Worm (Caenorhabditis elegans) whole organism, late embryonic: ENCODE results near the gene C25H3.1.

Source experiments
- C08G9.2 ChIP-seq: sonication (generic microtip); optimal IDR thresholded peaks from 2 replicates; lab custom pipeline; 2016; ENCODE audit warnings: mild to moderate bottlenecking, missing genetic modification characterization, moderate library complexity, missing compliant biosample characterization
- C38D4.7 ChIP-seq: fragments of 200-800 bp; sonication (Bioruptor generic); optimal IDR thresholded peaks from 2 replicates; lab custom pipeline; 2018; ENCODE audit warnings: mild to moderate bottlenecking, missing genetic modification characterization, moderate library complexity, missing compliant biosample characterization
- F13H6.1 ChIP-seq: sonication (generic microtip); optimal IDR thresholded peaks from 2 replicates; lab custom pipeline; 2016; ENCODE audit warnings: missing genetic modification characterization, missing compliant biosample characterization
- T23F11.4 ChIP-seq: fragments of 200-800 bp; sonication (Bioruptor generic); optimal IDR thresholded peaks from 2 replicates; lab custom pipeline; 2018; ENCODE audit warnings: mild to moderate bottlenecking, missing genetic modification characterization, missing compliant biosample characterization
- ama-1 ChIP-seq: fragments of 150-350 bp; optimal IDR thresholded peaks from 2 replicates; lab custom pipeline; 2014
- ceh-14 ChIP-seq: sonication (generic microtip); optimal IDR thresholded peaks from 2 replicates; lab custom pipeline; 2016; ENCODE audit warnings: missing genotype, missing genetic modification characterization, missing compliant biosample characterization
- ceh-18 ChIP-seq: sonication (generic microtip); optimal IDR thresholded peaks from 2 replicates; lab custom pipeline; 2016; ENCODE audit warnings: missing genetic modification characterization, missing compliant biosample characterization
- ceh-19 ChIP-seq: fragments of 200-800 bp; sonication (Bioruptor generic); optimal IDR thresholded peaks from 2 replicates; lab custom pipeline; 2018; ENCODE audit warnings: mild to moderate bottlenecking, missing genetic modification characterization, missing compliant biosample characterization
- ceh-22 ChIP-seq: sonication (generic microtip); optimal IDR thresholded peaks from 2 replicates; lab custom pipeline; 2017; ENCODE audit warnings: missing biosample characterization, missing genetic modification characterization
- ceh-24 ChIP-seq: sonication (generic microtip); optimal IDR thresholded peaks from 2 replicates; lab custom pipeline; 2016; ENCODE audit warnings: mild to moderate bottlenecking, missing genetic modification characterization, missing compliant biosample characterization
- ceh-30 ChIP-seq: fragments of 150-350 bp; optimal IDR thresholded peaks from 2 replicates; lab custom pipeline; 2014; ENCODE audit warnings: missing biosample characterization, missing genetic modification characterization
- ceh-31 ChIP-seq: sonication (generic microtip); optimal IDR thresholded peaks from 2 replicates; lab custom pipeline; 2016; ENCODE audit warnings: missing genetic modification characterization, missing compliant biosample characterization
- ceh-45 ChIP-seq: fragments of 200-800 bp; sonication (Bioruptor generic); IDR thresholded peaks from 2 replicates; pipeline ENCODE4 v1.3.6; 2022; ENCODE audit warnings: missing genetic modification reagents, missing genetic modification characterization, missing compliant biosample characterization
- ceh-48 ChIP-seq: sonication (generic microtip); optimal IDR thresholded peaks from 2 replicates; lab custom pipeline; 2016; ENCODE audit warnings: missing genetic modification characterization, inconsistent platforms, missing compliant biosample characterization
- ceh-6 ChIP-seq: fragments of 200-800 bp; sonication (Bioruptor generic); optimal IDR thresholded peaks from 2 replicates; lab custom pipeline; 2018; ENCODE audit warnings: mild to moderate bottlenecking, missing genetic modification characterization, missing compliant biosample characterization
- che-1 ChIP-seq: sonication (generic microtip); optimal IDR thresholded peaks from 2 replicates; lab custom pipeline; 2016; ENCODE audit warnings: mild to moderate bottlenecking, missing genetic modification characterization, missing compliant biosample characterization
- dmd-4 ChIP-seq: sonication (generic microtip); optimal IDR thresholded peaks from 2 replicates; lab custom pipeline; 2016; ENCODE audit warnings: borderline replicate concordance, missing genetic modification characterization, missing compliant biosample characterization
- elt-2 ChIP-seq: sonication (generic microtip); optimal IDR thresholded peaks from 2 replicates; lab custom pipeline; 2016; ENCODE audit warnings: missing genetic modification reagents, missing genetic modification characterization, missing compliant biosample characterization
- ets-4 ChIP-seq: sonication (generic microtip); optimal IDR thresholded peaks from 2 replicates; lab custom pipeline; 2016; ENCODE audit warnings: missing genetic modification characterization, missing compliant biosample characterization
- fax-1 ChIP-seq: sonication (generic microtip); optimal IDR thresholded peaks from 2 replicates; lab custom pipeline; 2016; ENCODE audit warnings: missing genotype, missing genetic modification characterization, missing compliant biosample characterization
- gmeb-2 ChIP-seq: sonication (generic microtip); optimal IDR thresholded peaks from 2 replicates; lab custom pipeline; 2016; ENCODE audit warnings: missing genetic modification characterization, inconsistent platforms, missing compliant biosample characterization
- hlh-15 ChIP-seq: sonication (generic microtip); optimal IDR thresholded peaks from 2 replicates; lab custom pipeline; 2016; ENCODE audit warnings: missing genetic modification characterization, missing compliant biosample characterization
- hlh-30 ChIP-seq: sonication (generic microtip); optimal IDR thresholded peaks from 2 replicates; lab custom pipeline; 2017; ENCODE audit warnings: antibody characterized with exemption, missing genetic modification characterization, missing compliant biosample characterization; ENCODE audit not compliant: insufficient read depth
- lim-6 ChIP-seq: sonication (generic microtip); optimal IDR thresholded peaks from 2 replicates; lab custom pipeline; 2016; ENCODE audit warnings: missing genetic modification characterization, missing compliant biosample characterization
- lin-11 ChIP-seq: fragments of 200-800 bp; sonication (Bioruptor generic); optimal IDR thresholded peaks from 2 replicates; lab custom pipeline; 2018; ENCODE audit warnings: mild to moderate bottlenecking, missing genetic modification characterization, missing compliant biosample characterization
- mec-3 ChIP-seq: sonication (generic microtip); optimal IDR thresholded peaks from 2 replicates; lab custom pipeline; 2016; ENCODE audit warnings: borderline replicate concordance, missing genetic modification characterization, missing compliant biosample characterization
- nfya-1 ChIP-seq: sonication (generic microtip); optimal IDR thresholded peaks from 2 replicates; lab custom pipeline; 2017; ENCODE audit warnings: missing genetic modification characterization, mild to moderate bottlenecking, missing compliant biosample characterization, antibody characterized with exemption, moderate library complexity
- nhr-232 ChIP-seq: sonication (generic microtip); optimal IDR thresholded peaks from 2 replicates; lab custom pipeline; 2016; ENCODE audit warnings: missing genetic modification characterization, missing compliant biosample characterization
- npax-4 ChIP-seq: sonication (generic microtip); optimal IDR thresholded peaks from 2 replicates; lab custom pipeline; 2016; ENCODE audit warnings: missing genetic modification characterization, missing compliant biosample characterization
- pat-9 ChIP-seq: fragments of 200-800 bp; sonication (Bioruptor generic); optimal IDR thresholded peaks from 2 replicates; lab custom pipeline; 2018; ENCODE audit warnings: mild to moderate bottlenecking, missing genetic modification characterization, moderate library complexity, missing compliant biosample characterization
- pax-1 ChIP-seq: fragments of 150-350 bp; optimal IDR thresholded peaks from 2 replicates; lab custom pipeline; 2014; ENCODE audit warnings: missing biosample characterization, missing genetic modification characterization
- pha-2 ChIP-seq: sonication (generic microtip); optimal IDR thresholded peaks from 2 replicates; lab custom pipeline; 2017; ENCODE audit warnings: mild to moderate bottlenecking, missing genetic modification characterization, missing compliant biosample characterization
- pha-4 ChIP-seq: fragments of 150-350 bp; optimal IDR thresholded peaks from 2 replicates; lab custom pipeline; 2018; ENCODE audit warnings: missing biosample characterization, missing genetic modification reagents, missing genetic modification characterization
- pqm-1 ChIP-seq: sonication (generic microtip); optimal IDR thresholded peaks from 2 replicates; lab custom pipeline; 2016; ENCODE audit warnings: missing genetic modification characterization, missing compliant biosample characterization
- pros-1 ChIP-seq: fragments of 150-350 bp; optimal IDR thresholded peaks from 2 replicates; lab custom pipeline; 2014; ENCODE audit warnings: missing biosample characterization, missing genetic modification reagents, missing genetic modification characterization
- ref-2 ChIP-seq: sonication (generic microtip); optimal IDR thresholded peaks from 2 replicates; lab custom pipeline; 2016; ENCODE audit warnings: missing genetic modification characterization, missing compliant biosample characterization
- rnt-1 ChIP-seq: sonication (generic microtip); optimal IDR thresholded peaks from 2 replicates; lab custom pipeline; 2016; ENCODE audit warnings: missing genetic modification characterization, missing compliant biosample characterization
- sox-2 ChIP-seq: fragments of 200-800 bp; sonication (Bioruptor generic); IDR thresholded peaks from 2 replicates; pipeline ENCODE4 v1.3.6; 2022; ENCODE audit warnings: missing genetic modification reagents, missing genetic modification characterization, missing compliant biosample characterization
- syd-9 ChIP-seq: sonication (generic microtip); optimal IDR thresholded peaks from 2 replicates; lab custom pipeline; 2016; ENCODE audit warnings: mild to moderate bottlenecking, missing genetic modification characterization, moderate library complexity, missing compliant biosample characterization
- tbx-2 ChIP-seq: sonication (generic microtip); optimal IDR thresholded peaks from 2 replicates; lab custom pipeline; 2016; ENCODE audit warnings: missing genetic modification characterization, missing compliant biosample characterization
- unc-42 ChIP-seq: sonication (generic microtip); optimal IDR thresholded peaks from 2 replicates; lab custom pipeline; 2016; ENCODE audit warnings: missing genotype, missing genetic modification characterization, missing compliant biosample characterization
- zip-5 ChIP-seq: sonication (generic microtip); optimal IDR thresholded peaks from 2 replicates; lab custom pipeline; 2016; ENCODE audit warnings: missing genetic modification characterization, missing compliant biosample characterization

C25H3.1 gene

DNA sequence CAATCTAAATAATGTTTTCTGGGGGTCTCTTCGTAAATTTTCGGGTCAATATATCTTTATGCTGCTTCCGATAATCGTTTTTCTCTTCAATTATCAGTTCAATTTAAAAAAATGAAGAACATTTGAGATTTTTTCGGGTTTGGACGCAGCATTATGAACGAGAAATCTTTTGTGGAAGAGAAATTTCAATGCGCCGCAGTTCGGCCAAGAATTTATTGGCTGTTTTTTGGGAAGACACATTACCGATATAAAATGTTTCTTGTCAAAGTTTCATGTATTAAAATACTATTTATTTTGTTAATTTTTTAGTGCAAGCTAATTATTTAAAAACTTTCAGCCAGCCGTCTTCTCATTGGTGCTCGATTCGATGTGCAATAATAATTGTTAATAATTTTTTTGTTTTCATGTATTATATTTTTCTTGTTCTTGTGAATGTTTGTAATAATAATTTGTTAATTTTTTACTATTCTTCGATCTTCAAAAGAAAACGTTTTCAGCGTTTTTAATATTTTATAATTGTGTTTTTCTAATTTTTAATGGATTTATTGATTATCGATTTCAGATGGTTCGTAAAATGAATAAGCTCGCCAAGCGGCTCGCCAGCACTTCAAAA lies 17.0 kb downstream of the C25H3.1 start, which contains the start of the genes C18A3.10 and C18A3.3:
TSS of gene C18A3.10 (minus strand) at position 101 of the 613 bp plus-strand sequence.
TSS of gene C18A3.3 (plus strand) at position 563 of the 613 bp plus-strand sequence.
- no peak for TF ChIP-seq dmd-4 (tag; lab: Kevin White, UChicago)
- no peak for TF ChIP-seq fax-1 (tag; lab: Kevin White, UChicago)
- TF ChIP-seq ceh-14 (tag; lab: Kevin White, UChicago) = no peak
- TF ChIP-seq C08G9.2 = no peak
- no peak for TF ChIP-seq tbx-2 (tag; lab: Kevin White, UChicago)
- TF ChIP-seq pqm-1 = no peak
- TF ChIP-seq F13H6.1 (tag; lab: Kevin White, UChicago) = no peak
- no peak for TF ChIP-seq rnt-1 (tag; lab: Kevin White, UChicago)
- no peak for TF ChIP-seq ama-1 (lab: Kevin White, UChicago)
- no peak for TF ChIP-seq ceh-45 (GFP tag; lab: Robert Waterston, UW)
- TF ChIP-seq sox-2 = no peak
- no peak for TF ChIP-seq ceh-30 (tag; lab: Kevin White, UChicago)

DNA sequence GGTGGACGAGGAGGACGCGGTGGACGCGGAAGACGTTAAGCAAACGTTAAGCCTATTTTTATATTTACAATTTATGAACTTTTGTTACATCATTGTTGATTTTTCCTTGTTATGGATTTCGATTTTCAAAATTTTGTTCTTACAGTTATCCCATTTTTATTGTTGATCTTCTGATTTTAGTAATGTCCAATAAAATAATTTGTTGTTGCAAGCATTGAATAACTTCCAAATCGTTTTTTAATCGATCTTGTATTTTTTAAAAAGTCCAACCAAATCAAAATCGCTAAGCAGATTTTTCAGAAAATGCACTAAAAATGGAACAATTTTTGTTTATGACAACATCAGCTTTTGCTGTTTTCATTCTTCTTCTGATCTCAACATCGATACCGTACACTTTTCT lies 19.0 kb downstream of the C25H3.1 start, which contains the start of gene zipt-3:
TSS of gene zipt-3 (plus strand) at position 301 of the 400 bp plus-strand sequence.
- TF ChIP-seq F13H6.1 (tag; lab: Kevin White, UChicago) (no peak), ets-4 (no peak), gmeb-2 (tag; lab: Kevin White, UChicago) (no peak), syd-9 (tag; lab: Kevin White, UChicago) (no peak), ceh-6 (no peak), nhr-232 (no peak), pha-2 (tag; lab: Kevin White, UChicago) (no peak), ceh-31 (tag; lab: Kevin White, UChicago) (no peak)

DNA sequence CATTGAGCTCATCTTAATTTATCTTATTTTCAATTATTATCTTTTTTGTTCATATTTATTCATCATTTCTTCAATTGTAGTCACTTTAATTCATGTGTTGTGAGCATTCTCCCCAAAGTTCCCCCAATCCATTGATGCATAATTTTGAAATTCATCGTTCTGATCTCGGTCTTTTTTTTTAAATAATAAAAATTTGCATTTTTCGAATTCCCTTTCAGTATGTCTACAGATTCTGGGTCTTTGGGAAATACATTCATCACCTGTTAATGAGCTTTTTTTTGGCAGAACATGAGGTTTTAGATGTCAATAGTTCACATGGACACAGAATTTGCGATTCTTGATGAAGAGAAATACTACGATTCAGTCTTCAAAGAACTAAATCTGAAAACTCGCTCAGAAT lies 21.0 kb downstream of the C25H3.1 start, which contains the start of gene damt-1:
TSS of gene damt-1 (plus strand) at position 301 of the 400 bp plus-strand sequence.
- TF ChIP-seq ceh-19 (GFP tag; lab: Kevin White, UChicago) (no peak), lim-6 (tag; lab: Kevin White, UChicago) (no peak), rnt-1 (tag; lab: Kevin White, UChicago) (no peak), hlh-30 (tag; lab: Kevin White, UChicago) (no peak), nfya-1 (tag; lab: Kevin White, UChicago) (no peak), hlh-15 (tag; lab: Kevin White, UChicago) (no peak), ceh-48 (tag; lab: Kevin White, UChicago) (no peak), T23F11.4 (GFP tag; lab: Kevin White, UChicago) (no peak), pqm-1 (no peak), lin-11 (no peak), ceh-18 (no peak), elt-2 (tag; lab: Kevin White, UChicago) (no peak), pat-9 (no peak), che-1 (tag; lab: Kevin White, UChicago) (no peak), ref-2 (tag; lab: Kevin White, UChicago) (no peak), ceh-45 (GFP tag; lab: Robert Waterston, UW) (no peak), npax-4 (tag; lab: Kevin White, UChicago) (no peak)

DNA sequence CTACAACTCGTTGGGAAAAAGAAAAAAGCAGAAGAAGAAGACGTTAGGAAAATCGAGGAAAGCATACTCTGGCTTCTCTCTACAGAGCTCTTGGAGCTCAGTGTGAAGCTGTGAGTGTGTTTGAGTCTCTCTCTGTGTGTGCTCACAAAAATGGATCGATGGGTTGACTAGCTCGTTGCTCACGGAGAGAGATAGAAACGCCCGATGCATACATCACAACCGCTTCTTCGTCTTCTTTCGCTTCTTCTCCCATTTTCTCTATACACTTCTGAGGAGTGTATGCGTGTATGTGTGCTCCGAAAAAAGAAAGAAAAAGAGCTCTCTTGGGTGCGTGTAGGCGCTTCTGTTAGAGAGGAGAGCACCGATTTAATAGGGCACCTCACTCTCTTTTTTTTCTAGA lies 26.2 kb downstream of the C25H3.1 start:
- peak; percentile 29 for TF ChIP-seq tbx-2 (tag; lab: Kevin White, UChicago)
- no peak for TF ChIP-seq C38D4.7 (GFP tag; lab: Kevin White, UChicago)
- no peak for TF ChIP-seq hlh-30 (tag; lab: Kevin White, UChicago)
- no peak for TF ChIP-seq mec-3 (tag; lab: Kevin White, UChicago)
- no peak for TF ChIP-seq rnt-1 (tag; lab: Kevin White, UChicago)
- peak; percentile 36 for TF ChIP-seq nfya-1 (tag; lab: Kevin White, UChicago)
- no peak for TF ChIP-seq sox-2
- no peak for TF ChIP-seq ceh-45 (GFP tag; lab: Robert Waterston, UW)
- TF ChIP-seq C08G9.2 = no peak
- TF ChIP-seq ceh-24 (tag; lab: Kevin White, UChicago) = no peak
- TF ChIP-seq ceh-22 = no peak
- no peak for TF ChIP-seq zip-5 (tag; lab: Kevin White, UChicago)
- peak; percentile 81 for TF ChIP-seq unc-42 (tag; lab: Kevin White, UChicago)
- peak; percentile 78 for TF ChIP-seq ceh-31 (tag; lab: Kevin White, UChicago)
- TF ChIP-seq pax-1 (tag; lab: Kevin White, UChicago) = no peak
- no peak for TF ChIP-seq pat-9
- TF ChIP-seq ceh-19 (GFP tag; lab: Kevin White, UChicago) = peak; percentile 31
- TF ChIP-seq dmd-4 (tag; lab: Kevin White, UChicago) = no peak
- TF ChIP-seq pros-1 (tag; lab: Kevin White, UChicago) = no peak
- TF ChIP-seq ama-1 (lab: Kevin White, UChicago) = no peak
- TF ChIP-seq ceh-18 = peak; percentile 22
- peak; percentile 76 for TF ChIP-seq ceh-48 (tag; lab: Kevin White, UChicago)
- no peak for TF ChIP-seq pha-4 (tag; lab: Kevin White, UChicago)
